Worm (Caenorhabditis elegans): ENCODE results near the gene F56D5.5.

Gene F56D5.5

ce11 chrIV:9444417-9445026, 36.6 kb upstream of the F56D5.5 start (continued):
- TF ChIP-seq mxl-3 (GFP tag; optimal IDR thresholded peaks at IDR 0.05): peak; percentile 77
- TF ChIP-seq spr-1 (tag; optimal IDR thresholded peaks at IDR 0.05): peak; percentile 81
- peak; percentile 86 for TF ChIP-seq lin-38 (GFP tag; IDR thresholded peaks at IDR 0.05)
- TF ChIP-seq nhr-76 (tag; optimal IDR thresholded peaks at IDR 0.05): no peak
- peak; percentile 74 for TF ChIP-seq arid-1 (GFP tag; conservative IDR thresholded peaks at IDR 0.05)
- no peak for TF ChIP-seq skn-1 (tag; optimal IDR thresholded peaks at IDR 0.05)
- peak; percentile 94 for TF ChIP-seq snpc-1.2 (GFP tag; IDR thresholded peaks at IDR 0.05)
- TF ChIP-seq madf-9 (GFP tag; conservative IDR thresholded peaks at IDR 0.05): peak; percentile 46; the same call in 1 of the 2 replicates
- TF ChIP-seq gei-8 (GFP tag; optimal IDR thresholded peaks at IDR 0.05): peak; percentile 80
- TF ChIP-seq hlh-30 (tag; optimal IDR thresholded peaks at IDR 0.05; ENCODE audit: insufficient read depth): peak; percentile 90
- no peak for TF ChIP-seq cey-2 (tag; optimal IDR thresholded peaks at IDR 0.05; ENCODE audit: borderline replicate concordance, insufficient read depth)
- no peak for TF ChIP-seq ceh-82 (tag; optimal IDR thresholded peaks at IDR 0.05)
- TF ChIP-seq R02D3.7 (tag; optimal IDR thresholded peaks at IDR 0.05): no peak
- no peak for TF ChIP-seq nhr-111 (GFP tag; optimal IDR thresholded peaks at IDR 0.05)
- peak; percentile 87 for TF ChIP-seq nhr-10 (tag; optimal IDR thresholded peaks at IDR 0.05)
- TF ChIP-seq ztf-7 (tag; optimal IDR thresholded peaks at IDR 0.05): peak; percentile 63
- TF ChIP-seq ZK337.2 (GFP tag; IDR thresholded peaks at IDR 0.05): 0 out of 2 replicates have a peak, but pooled peaks have one; percentile 33
- TF ChIP-seq tra-1 (GFP tag; IDR thresholded peaks at IDR 0.05): peak; percentile 39; the same call in 1 of the 2 replicates
- TF ChIP-seq nhr-25 (tag; optimal IDR thresholded peaks at IDR 0.05; ENCODE audit: borderline replicate concordance, insufficient read depth): peak; percentile 95
- TF ChIP-seq hif-1 (tag; optimal IDR thresholded peaks at IDR 0.05): peak; percentile 79 to 86
- peak; percentile 68 for TF ChIP-seq pha-4 (GFP tag; IDR thresholded peaks at IDR 0.05)
- peak; percentile 74 for TF ChIP-seq pha-4 (tag; optimal IDR thresholded peaks at IDR 0.05)
- TF ChIP-seq lin-39 (tag; optimal IDR thresholded peaks at IDR 0.05): no peak
- TF ChIP-seq ctbp-1 (GFP tag; IDR thresholded peaks at IDR 0.05): peak; percentile 89
- TF ChIP-seq ceh-20 (GFP tag; IDR thresholded peaks at IDR 0.05): peak; percentile 88
- peak; percentile 92 for TF ChIP-seq nhr-11 (tag; optimal IDR thresholded peaks at IDR 0.05)
- peak; percentile 92 for TF ChIP-seq hlh-11 (tag; optimal IDR thresholded peaks at IDR 0.05)
- no peak for TF ChIP-seq zip-11 (GFP tag; IDR thresholded peaks at IDR 0.05)
- peak; percentile 97 for TF ChIP-seq mep-1 (tag; optimal IDR thresholded peaks at IDR 0.05)
- no peak for TF ChIP-seq lir-3 (tag; optimal IDR thresholded peaks at IDR 0.05)
- peak; percentile 81 for TF ChIP-seq F37D6.2 (tag; optimal IDR thresholded peaks at IDR 0.05)
- no peak for TF ChIP-seq ceh-28 (tag; optimal IDR thresholded peaks at IDR 0.05)
- no peak; the same call in 1 of the 2 replicates for TF ChIP-seq vab-7 (GFP tag; IDR thresholded peaks at IDR 0.05)
- TF ChIP-seq ceh-62 (tag; optimal IDR thresholded peaks at IDR 0.05): no peak
- TF ChIP-seq pqm-1 (tag; optimal IDR thresholded peaks at IDR 0.05): no peak
- TF ChIP-seq lin-1 (GFP tag; IDR thresholded peaks at IDR 0.05): peak; percentile 76
- TF ChIP-seq unc-39 (tag; optimal IDR thresholded peaks at IDR 0.05): no peak
- peak; percentile 88 for TF ChIP-seq nhr-77 (tag; optimal IDR thresholded peaks at IDR 0.05)
- no peak for TF ChIP-seq F26F4.8 (GFP tag; conservative IDR thresholded peaks at IDR 0.05)
- no peak for TF ChIP-seq Y105C5A.15 (GFP tag; IDR thresholded peaks at IDR 0.05)
- peak; percentile 52 for TF ChIP-seq nhr-237 (tag; optimal IDR thresholded peaks at IDR 0.05)
- TF ChIP-seq unc-62 (GFP tag; optimal IDR thresholded peaks at IDR 0.05 in 1 of 2): peak; percentile 42 to 98
- no peak for TF ChIP-seq unc-62 (tag; optimal IDR thresholded peaks at IDR 0.05)
- peak; percentile 88 for TF ChIP-seq nhr-28 (tag; optimal IDR thresholded peaks at IDR 0.05)
- peak; percentile 75 to 93 for TF ChIP-seq lsy-2 (tag; optimal IDR thresholded peaks at IDR 0.05)
- TF ChIP-seq daf-16 (GFP tag; optimal IDR thresholded peaks at IDR 0.05): peak; percentile 35 to 87
- TF ChIP-seq daf-16 (tag; optimal IDR thresholded peaks at IDR 0.05): peak; percentile 98
- TF ChIP-seq tag-97 (GFP tag; IDR thresholded peaks at IDR 0.05): no peak
- TF ChIP-seq nhr-41 (GFP tag; IDR thresholded peaks at IDR 0.05): no peak
- TF ChIP-seq lin-15B (tag; optimal IDR thresholded peaks at IDR 0.05): no peak
- TF ChIP-seq zfp-3 (GFP tag; conservative IDR thresholded peaks at IDR 0.05): peak; percentile 86

All from whole organism, L4 larva.